Worm (Caenorhabditis elegans) whole organism, young adult: ENCODE data around the gene F13B12.7.

Experiments used
- B0019.2 ChIP-seq: fragments of 200-800 bp; sonication (Bioruptor generic); conservative IDR thresholded peaks from 2 replicates; pipeline ENCODE4 v1.3.6; 2022; ENCODE audit warnings: missing genetic modification reagents, missing genetic modification characterization, missing compliant biosample characterization
- B0336.3 ChIP-seq: fragments of 200-800 bp; sonication (Bioruptor generic); IDR thresholded peaks from 2 replicates; pipeline ENCODE4 v1.3.6; 2022; ENCODE audit warnings: missing genetic modification characterization, missing compliant biosample characterization
- F49E8.2 ChIP-seq: sonication (generic microtip); optimal IDR thresholded peaks from 3 replicates; lab custom pipeline; 2017; ENCODE audit warnings: missing genetic modification characterization, mild to moderate bottlenecking, missing compliant biosample characterization, antibody characterized with exemption, moderate library complexity; ENCODE audit not compliant: insufficient read depth
- F52B5.7 ChIP-seq: sonication (generic microtip); optimal IDR thresholded peaks from 2 replicates; lab custom pipeline; 2016; ENCODE audit warnings: mild to moderate bottlenecking, missing genetic modification characterization, missing compliant biosample characterization
- K11D2.4 ChIP-seq: fragments of 200-800 bp; sonication (Bioruptor generic); IDR thresholded peaks from 2 replicates; pipeline ENCODE4 v1.3.6; 2022; ENCODE audit warnings: missing genetic modification reagents, missing genetic modification characterization, missing compliant biosample characterization
- ama-1 ChIP-seq, 3 experiments: fragments of 150-350 bp in 1 of 3; sonication (generic microtip) in 2 of 3; optimal IDR thresholded peaks; 2 replicates each; lab custom pipeline; 2014 to 2018; ENCODE audit warnings: missing biosample characterization in 2 of 3, missing genetic modification characterization in 2 of 3, missing genetic modification reagents in 2 of 3
- attf-3 ChIP-seq: fragments of 200-800 bp; sonication (Bioruptor generic); conservative IDR thresholded peaks from 2 replicates; pipeline ENCODE4 v1.3.6; 2022; ENCODE audit warnings: missing genetic modification reagents, missing genetic modification characterization, missing compliant biosample characterization
- ccch-3 ChIP-seq: fragments of 200-800 bp; sonication (Bioruptor generic); optimal IDR thresholded peaks from 2 replicates; lab custom pipeline; 2018; ENCODE audit warnings: mild to moderate bottlenecking, missing genetic modification characterization, missing compliant biosample characterization
- cebp-1 ChIP-seq, 2 experiments: fragments of 200-800 bp in 1 of 2; sonication (Bioruptor generic) in 1 of 2; sonication (generic microtip) in 1 of 2; IDR thresholded peaks in 1 of 2; optimal IDR thresholded peaks in 1 of 2; 2 replicates each; pipeline versions ENCODE4 v1.3.6 to Lab custom; 2017 to 2022; ENCODE audit warnings: missing compliant biosample characterization in 2 of 2, missing genetic modification characterization in 2 of 2, mild to moderate bottlenecking in 1 of 2, missing genetic modification reagents in 1 of 2, moderate library complexity in 1 of 2
- ceh-79 ChIP-seq: sonication (generic microtip); optimal IDR thresholded peaks from 2 replicates; lab custom pipeline; 2017; ENCODE audit warnings: mild to moderate bottlenecking, missing genetic modification characterization, missing compliant biosample characterization
- efl-1 ChIP-seq: fragments of 150-350 bp; optimal IDR thresholded peaks from 2 replicates; lab custom pipeline; 2014; ENCODE audit warnings: missing biosample characterization, missing genetic modification reagents, missing genetic modification characterization
- egl-18 ChIP-seq: fragments of 200-800 bp; sonication (Bioruptor generic); IDR thresholded peaks from 2 replicates; pipeline ENCODE4 v1.3.6; 2022; ENCODE audit warnings: missing genetic modification reagents, missing genetic modification characterization, missing compliant biosample characterization
- ekl-4 ChIP-seq: fragments of 200-800 bp; sonication (Bioruptor generic); IDR thresholded peaks from 2 replicates; pipeline ENCODE4 v1.3.6; 2022; ENCODE audit warnings: missing genetic modification reagents, missing genetic modification characterization, missing compliant biosample characterization
- hmg-1.2 ChIP-seq: fragments of 200-800 bp; sonication (Bioruptor generic); IDR thresholded peaks from 2 replicates; pipeline ENCODE4 v1.3.6; 2022; ENCODE audit warnings: missing genetic modification reagents, missing genetic modification characterization, missing compliant biosample characterization
- lir-1 ChIP-seq: fragments of 200-800 bp; sonication (Bioruptor generic); conservative IDR thresholded peaks from 2 replicates; pipeline ENCODE4 v1.3.6; 2022; ENCODE audit warnings: missing genetic modification reagents, missing genetic modification characterization, missing compliant biosample characterization
- mcd-1 ChIP-seq: fragments of 200-800 bp; sonication (Bioruptor generic); IDR thresholded peaks from 2 replicates; pipeline ENCODE4 v1.3.6; 2022; ENCODE audit warnings: missing genetic modification reagents, missing genetic modification characterization, missing compliant biosample characterization
- mxl-1 ChIP-seq: sonication (generic microtip); optimal IDR thresholded peaks from 2 replicates; lab custom pipeline; 2016; ENCODE audit warnings: missing genetic modification characterization, missing compliant biosample characterization
- nfya-1 ChIP-seq: sonication (generic microtip); optimal IDR thresholded peaks from 2 replicates; lab custom pipeline; 2017; ENCODE audit warnings: antibody characterized with exemption, missing compliant biosample characterization, missing genetic modification characterization, borderline replicate concordance; ENCODE audit not compliant: insufficient read depth
- nfya-2 ChIP-seq: fragments of 200-800 bp; sonication (Bioruptor generic); IDR thresholded peaks from 2 replicates; pipeline ENCODE4 v1.3.6; 2022; ENCODE audit warnings: missing genetic modification reagents, missing genetic modification characterization, missing compliant biosample characterization
- nhr-27 ChIP-seq: fragments of 200-800 bp; sonication (Bioruptor generic); optimal IDR thresholded peaks from 2 replicates; lab custom pipeline; 2018; ENCODE audit warnings: mild to moderate bottlenecking, missing genetic modification characterization, moderate library complexity, missing compliant biosample characterization
- nhr-80 ChIP-seq: sonication (generic microtip); optimal IDR thresholded peaks from 2 replicates; lab custom pipeline; 2016; ENCODE audit warnings: missing genetic modification characterization, missing compliant biosample characterization
- nhr-90 ChIP-seq: sonication (generic microtip); optimal IDR thresholded peaks from 2 replicates; lab custom pipeline; 2016; ENCODE audit warnings: missing genotype, mild to moderate bottlenecking, missing genetic modification characterization, missing compliant biosample characterization
- snpc-1.1 ChIP-seq: sonication (generic microtip); optimal IDR thresholded peaks from 2 replicates; lab custom pipeline; 2017; ENCODE audit warnings: missing genetic modification characterization, mild to moderate bottlenecking, missing compliant biosample characterization, antibody characterized with exemption, moderate library complexity, missing genotype, missing genetic modification reagents; ENCODE audit not compliant: insufficient read depth
- snpc-4 ChIP-seq, 5 experiments: fragments of 150-350 bp in 1 of 5; sonication (generic microtip) in 4 of 5; optimal IDR thresholded peaks; 2 replicates each; lab custom pipeline; 2014 to 2018; ENCODE audit warnings: missing genetic modification characterization in 5 of 5, missing biosample characterization in 3 of 5, antibody characterized with exemption in 2 of 5, mild to moderate bottlenecking in 2 of 5, missing compliant biosample characterization in 2 of 5, missing genotype in 2 of 5, moderate library complexity in 2 of 5, missing genetic modification reagents in 1 of 5
- xnd-1 ChIP-seq: sonication (generic microtip); optimal IDR thresholded peaks from 2 replicates; lab custom pipeline; 2016; ENCODE audit warnings: missing genotype, missing genetic modification reagents, missing genetic modification characterization, missing compliant biosample characterization
- zim-3 ChIP-seq: sonication (generic microtip); optimal IDR thresholded peaks from 2 replicates; lab custom pipeline; 2017; ENCODE audit warnings: mild to moderate bottlenecking, missing genetic modification characterization, moderate library complexity, missing compliant biosample characterization
- ztf-22 ChIP-seq: fragments of 200-800 bp; sonication (Bioruptor generic); optimal IDR thresholded peaks from 2 replicates; lab custom pipeline; 2018; ENCODE audit warnings: mild to moderate bottlenecking, missing genetic modification characterization, moderate library complexity, missing compliant biosample characterization

Gene F13B12.7

ce11 chrIV:10417781-10418180 lies 25.8 kb upstream of the F13B12.7 start, which contains the start of gene F13B12.6:
Gene F13B12.6 (minus strand): TSS chrIV:10417881.
- no peak for TF ChIP-seq B0336.3 (GFP tag; lab: Robert Waterston, UW)
- TF ChIP-seq snpc-1.1 (tag; lab: Kevin White, UChicago): no peak
- TF ChIP-seq efl-1 (GFP tag; lab: Kevin White, UChicago): no peak
- no peak for TF ChIP-seq nfya-2 (GFP tag; lab: Robert Waterston, UW)
- no peak for TF ChIP-seq ceh-79 (tag; lab: Kevin White, UChicago)
- TF ChIP-seq lir-1: no peak
- TF ChIP-seq ccch-3 (GFP tag; lab: Kevin White, UChicago): no peak
- no peak for TF ChIP-seq K11D2.4 (GFP tag; lab: Robert Waterston, UW)
- no peak for TF ChIP-seq nhr-90 (tag; lab: Kevin White, UChicago)
- no peak for TF ChIP-seq ztf-22
- no peak for TF ChIP-seq nhr-80 (tag; lab: Kevin White, UChicago)
- TF ChIP-seq F49E8.2: no peak
- TF ChIP-seq cebp-1 (GFP tag; IDR thresholded peaks at IDR 0.05; lab: Robert Waterston, UW): no peak
- no peak for TF ChIP-seq cebp-1 (tag; optimal IDR thresholded peaks at IDR 0.05; lab: Kevin White, UChicago)
- no peak for TF ChIP-seq hmg-1.2
- no peak for TF ChIP-seq ama-1 (optimal IDR thresholded peaks at IDR 0.05; lab: Kevin White, UChicago)
- TF ChIP-seq ama-1 (GFP tag; optimal IDR thresholded peaks at IDR 0.05; lab: Kevin White, UChicago): no peak
- TF ChIP-seq xnd-1 (tag; lab: Kevin White, UChicago): no peak
- TF ChIP-seq B0019.2 (GFP tag; lab: Robert Waterston, UW): no peak
- no peak for TF ChIP-seq mcd-1
- no peak for TF ChIP-seq egl-18 (GFP tag; lab: Robert Waterston, UW)
- no peak for TF ChIP-seq attf-3 (GFP tag; lab: Robert Waterston, UW)

ce11 chrIV:10419896-10420295 lies 23.7 kb upstream of the F13B12.7 start:
- TF ChIP-seq hmg-1.2: peak; percentile 33; the same call in 1 of the 2 replicates
- TF ChIP-seq zim-3 (tag; lab: Kevin White, UChicago): no peak
- TF ChIP-seq, all 124 proteins: peak for 1

ce11 chrIV:10420440-10420839 lies 23.2 kb upstream of the F13B12.7 start:
- no peak for TF ChIP-seq nfya-1 (tag; lab: Kevin White, UChicago)
- TF ChIP-seq nhr-27 (tag; lab: Kevin White, UChicago): no peak
- peak; percentile 86 for TF ChIP-seq nhr-80 (tag; lab: Kevin White, UChicago)

- TF ChIP-seq attf-3 (GFP tag; lab: Robert Waterston, UW) (peak; percentile 50; the same call in 1 of the 2 replicates), nhr-90 (tag; lab: Kevin White, UChicago) (no peak), hmg-1.2 (peak; percentile 53; the same call in 1 of the 2 replicates)
Measured at ce11 chrIV:10421256-10421655, 22.4 kb upstream of the F13B12.7 start.

- TF ChIP-seq snpc-4 (GFP tag; optimal IDR thresholded peaks at IDR 0.05; lab: Kevin White, UChicago) (no peak), snpc-4 (tag; optimal IDR thresholded peaks at IDR 0.05; lab: Kevin White, UChicago) (peak in 1 of 4 experiments; percentile 11), attf-3 (GFP tag; lab: Robert Waterston, UW) (0 out of 2 replicates have a peak, but pooled peaks have one; percentile 32), F52B5.7 (tag; lab: Kevin White, UChicago) (no peak)
Measured at ce11 chrIV:10422230-10422629, 21.4 kb upstream of the F13B12.7 start.

- TF ChIP-seq ekl-4 (GFP tag; lab: Robert Waterston, UW): no peak
- TF ChIP-seq mxl-1 (tag; lab: Kevin White, UChicago): no peak
- TF ChIP-seq F49E8.2: no peak
- TF ChIP-seq, all 124 proteins: peak for 0
Measured at ce11 chrIV:10424535-10424934, 19.1 kb upstream of the F13B12.7 start, which contains the start of gene F13B12.1. Gene F13B12.1 (minus strand): TSS chrIV:10424635.
